Fruit fly (Drosophila melanogaster) whole organism, pupa: ENCODE data around the gene Tmem214.

Source experiments
- CG12605 ChIP-seq: fragments of 200-800 bp; sonication (Bioruptor generic); IDR thresholded peaks from 2 replicates; pipeline ENCODE4 v1.3.6; 2022; ENCODE audit warnings: missing biosample characterization, missing genetic modification characterization
- CG17806 ChIP-seq: fragments of 200-800 bp; sonication (Bioruptor generic); optimal IDR thresholded peaks from 2 replicates; lab custom pipeline; 2018; ENCODE audit warnings: missing biosample characterization, mild to moderate bottlenecking, missing genetic modification characterization, moderate library complexity
- CG34367 ChIP-seq: fragments of 200-800 bp; sonication (Bioruptor generic); optimal IDR thresholded peaks from 2 replicates; lab custom pipeline; 2018; ENCODE audit warnings: missing biosample characterization, mild to moderate bottlenecking, missing genetic modification characterization
- CG4496 ChIP-seq: fragments of 200-800 bp; sonication (Bioruptor generic); IDR thresholded peaks from 3 replicates; pipeline ENCODE4 v1.3.6; 2022; ENCODE audit warnings: missing biosample characterization, missing genetic modification characterization
- EcR ChIP-seq: fragments of 200-800 bp; sonication (Bioruptor generic); optimal IDR thresholded peaks from 3 replicates; lab custom pipeline; 2019; ENCODE audit warnings: missing biosample characterization, missing genetic modification characterization, mild to moderate bottlenecking, moderate library complexity, missing genetic modification reagents
- Ets98B ChIP-seq: fragments of 200-800 bp; sonication (Bioruptor generic); IDR thresholded peaks from 2 replicates; pipeline ENCODE4 v1.3.6; 2022; ENCODE audit warnings: missing biosample characterization, missing genetic modification characterization
- Pif1B ChIP-seq: fragments of 200-800 bp; sonication (Bioruptor generic); optimal IDR thresholded peaks from 3 replicates; lab custom pipeline; 2016; ENCODE audit warnings: missing biosample characterization, missing genetic modification characterization

- TF ChIP-seq CG34367 (tag; lab: Kevin White, UChicago) (no peak), CG12605 (GFP tag; lab: Robert Waterston, UW) (peak; percentile 66), CG4496 (no peak), Ets98B (GFP tag; lab: Robert Waterston, UW) (no peak), EcR (no peak), Pif1B (GFP tag; lab: Kevin White, UChicago) (no peak), CG17806 (tag; lab: Kevin White, UChicago) (no peak)
Measured at dm6 chr2L:10964493-10964892, 5.6 kb downstream of the Tmem214 start.
